Worm (Caenorhabditis elegans) whole organism, L2 larva: ENCODE data around the gene ZK742.6.
A peak's percentile ranks its signal among the peaks of the same experiment; 100 is the strongest.

Experiments used
- R02D3.7 ChIP-seq: fragments of 150-350 bp; optimal IDR thresholded peaks from 2 replicates; lab custom pipeline; 2014; ENCODE audit warnings: missing biosample characterization, missing genetic modification characterization
- Y55F3AM.14 ChIP-seq: fragments of 200-800 bp; sonication (Bioruptor generic); optimal IDR thresholded peaks from 2 replicates; lab custom pipeline; 2018; ENCODE audit warnings: mild to moderate bottlenecking, missing genetic modification characterization, missing compliant biosample characterization
- ZK546.5 ChIP-seq: sonication (generic microtip); optimal IDR thresholded peaks from 2 replicates; lab custom pipeline; 2017; ENCODE audit warnings: missing biosample characterization, missing genetic modification characterization
- aly-2 ChIP-seq: fragments of 150-350 bp; optimal IDR thresholded peaks from 2 replicates; lab custom pipeline; 2014; ENCODE audit warnings: missing biosample characterization, missing genetic modification characterization
- ama-1 ChIP-seq: fragments of 150-350 bp; optimal IDR thresholded peaks from 2 replicates; lab custom pipeline; 2018; ENCODE audit warnings: inconsistent platforms
- ceh-82 ChIP-seq: fragments of 150-350 bp; optimal IDR thresholded peaks from 2 replicates; lab custom pipeline; 2014; ENCODE audit warnings: missing biosample characterization, missing genetic modification characterization
- crh-2 ChIP-seq: sonication (generic microtip); optimal IDR thresholded peaks from 2 replicates; lab custom pipeline; 2017; ENCODE audit warnings: missing biosample characterization, missing genetic modification characterization
- egl-27 ChIP-seq: sonication (generic microtip); optimal IDR thresholded peaks from 3 replicates; lab custom pipeline; 2017; ENCODE audit warnings: missing biosample characterization, missing genetic modification reagents, missing genetic modification characterization
- elt-1 ChIP-seq: fragments of 150-350 bp; optimal IDR thresholded peaks from 2 replicates; lab custom pipeline; 2014; ENCODE audit warnings: missing biosample characterization, missing genetic modification characterization
- fos-1 ChIP-seq: fragments of 150-350 bp; optimal IDR thresholded peaks from 2 replicates; lab custom pipeline; 2014; ENCODE audit warnings: missing biosample characterization, missing genetic modification characterization
- gmeb-1 ChIP-seq: fragments of 150-350 bp; optimal IDR thresholded peaks from 2 replicates; lab custom pipeline; 2014; ENCODE audit warnings: missing biosample characterization, missing genetic modification characterization
- lin-11 ChIP-seq: fragments of 150-350 bp; sonication (generic microtip); optimal IDR thresholded peaks from 2 replicates; lab custom pipeline; 2014; ENCODE audit warnings: missing biosample characterization, missing genetic modification characterization, inconsistent platforms, mixed read lengths
- lin-13 ChIP-seq: fragments of 150-350 bp; optimal IDR thresholded peaks from 2 replicates; lab custom pipeline; 2014; ENCODE audit warnings: missing biosample characterization, missing genetic modification reagents, missing genetic modification characterization
- mab-5 ChIP-seq: fragments of 150-350 bp; optimal IDR thresholded peaks from 2 replicates; lab custom pipeline; 2014; ENCODE audit warnings: missing biosample characterization, missing genetic modification characterization
- mbf-1 ChIP-seq: sonication (generic microtip); optimal IDR thresholded peaks from 2 replicates; lab custom pipeline; 2017; ENCODE audit warnings: missing biosample characterization, missing genetic modification characterization
- mdl-1 ChIP-seq, 2 experiments: fragments of 150-350 bp in 1 of 2; sonication (generic microtip) in 1 of 2; optimal IDR thresholded peaks; 2 replicates each; lab custom pipeline; 2017; ENCODE audit warnings: missing biosample characterization in 2 of 2, missing genetic modification characterization in 2 of 2
- nhr-11 ChIP-seq: fragments of 150-350 bp; optimal IDR thresholded peaks from 2 replicates; lab custom pipeline; 2014; ENCODE audit warnings: missing biosample characterization, missing genetic modification characterization
- nhr-129 ChIP-seq: fragments of 150-350 bp; optimal IDR thresholded peaks from 2 replicates; lab custom pipeline; 2014; ENCODE audit warnings: missing biosample characterization, missing genetic modification characterization
- nhr-21 ChIP-seq: fragments of 150-350 bp; optimal IDR thresholded peaks from 2 replicates; lab custom pipeline; 2014; ENCODE audit warnings: missing biosample characterization, missing genetic modification characterization
- nhr-23 ChIP-seq: fragments of 150-350 bp; optimal IDR thresholded peaks from 2 replicates; lab custom pipeline; 2014; ENCODE audit warnings: missing biosample characterization, missing genetic modification reagents, missing genetic modification characterization
- nhr-237 ChIP-seq: fragments of 150-350 bp; optimal IDR thresholded peaks from 2 replicates; lab custom pipeline; 2014; ENCODE audit warnings: missing biosample characterization, missing genetic modification characterization
- nhr-25 ChIP-seq: fragments of 150-350 bp; sonication (generic microtip); optimal IDR thresholded peaks from 3 replicates; lab custom pipeline; 2014; ENCODE audit warnings: missing biosample characterization, missing genetic modification characterization
- nhr-6 ChIP-seq: fragments of 150-350 bp; optimal IDR thresholded peaks from 2 replicates; lab custom pipeline; 2014; ENCODE audit warnings: missing biosample characterization, missing genetic modification characterization
- sem-4 ChIP-seq: fragments of 150-350 bp; optimal IDR thresholded peaks from 2 replicates; lab custom pipeline; 2014; ENCODE audit warnings: missing biosample characterization, missing genetic modification reagents, missing genetic modification characterization
- sma-3 ChIP-seq: sonication (generic microtip); optimal IDR thresholded peaks from 2 replicates; lab custom pipeline; 2016; ENCODE audit warnings: missing genetic modification reagents, missing genetic modification characterization, missing compliant biosample characterization
- sma-9 ChIP-seq, 2 experiments: fragments of 150-350 bp in 1 of 2; sonication (generic microtip) in 1 of 2; optimal IDR thresholded peaks; 2 replicates each; lab custom pipeline; 2014 to 2016; ENCODE audit warnings: missing genetic modification characterization in 2 of 2, mild to moderate bottlenecking in 1 of 2, missing biosample characterization in 1 of 2, missing compliant biosample characterization in 1 of 2, missing genetic modification reagents in 1 of 2, moderate library complexity in 1 of 2
- snpc-4 ChIP-seq: fragments of 150-350 bp; optimal IDR thresholded peaks from 2 replicates; lab custom pipeline; 2014; ENCODE audit warnings: missing biosample characterization, missing genetic modification characterization
- unc-39 ChIP-seq: fragments of 150-350 bp; optimal IDR thresholded peaks from 2 replicates; lab custom pipeline; 2014; ENCODE audit warnings: missing biosample characterization, missing genetic modification characterization
- unc-62 ChIP-seq: fragments of 150-350 bp; optimal IDR thresholded peaks from 2 replicates; lab custom pipeline; 2014; ENCODE audit warnings: missing biosample characterization, missing genetic modification reagents, missing genetic modification characterization
- ztf-1 ChIP-seq: fragments of 200-800 bp; sonication (Bioruptor generic); conservative IDR thresholded peaks from 2 replicates; pipeline ENCODE4 v1.3.6; 2022; ENCODE audit warnings: missing genetic modification characterization, missing compliant biosample characterization
- ztf-11 ChIP-seq: sonication (generic microtip); optimal IDR thresholded peaks from 2 replicates; lab custom pipeline; 2017; ENCODE audit warnings: missing biosample characterization, missing genetic modification characterization
- ztf-4 ChIP-seq: fragments of 150-350 bp; optimal IDR thresholded peaks from 2 replicates; lab custom pipeline; 2014; ENCODE audit warnings: missing biosample characterization, missing genetic modification characterization

Gene ZK742.6

ce11 chrV:7814601-7815000, at the start of gene ZK742.6:
Gene ZK742.6, minus strand, starts transcription at chrV:7814942.
- TF ChIP-seq snpc-4 (tag; lab: Kevin White, UChicago): no peak
- no peak for TF ChIP-seq mab-5
- no peak for TF ChIP-seq unc-62 (GFP tag; lab: Kevin White, UChicago)
- no peak for TF ChIP-seq R02D3.7
- TF ChIP-seq nhr-237 (tag; lab: Kevin White, UChicago): no peak
- TF ChIP-seq elt-1 (tag; lab: Kevin White, UChicago): no peak
- TF ChIP-seq fos-1 (tag; lab: Kevin White, UChicago): no peak
- no peak for TF ChIP-seq unc-39 (tag; lab: Kevin White, UChicago)
- TF ChIP-seq ZK546.5: no peak
- no peak for TF ChIP-seq egl-27 (tag; lab: Kevin White, UChicago)
- TF ChIP-seq nhr-21: no peak
- TF ChIP-seq, all 48 proteins: peak for 0

DNA sequence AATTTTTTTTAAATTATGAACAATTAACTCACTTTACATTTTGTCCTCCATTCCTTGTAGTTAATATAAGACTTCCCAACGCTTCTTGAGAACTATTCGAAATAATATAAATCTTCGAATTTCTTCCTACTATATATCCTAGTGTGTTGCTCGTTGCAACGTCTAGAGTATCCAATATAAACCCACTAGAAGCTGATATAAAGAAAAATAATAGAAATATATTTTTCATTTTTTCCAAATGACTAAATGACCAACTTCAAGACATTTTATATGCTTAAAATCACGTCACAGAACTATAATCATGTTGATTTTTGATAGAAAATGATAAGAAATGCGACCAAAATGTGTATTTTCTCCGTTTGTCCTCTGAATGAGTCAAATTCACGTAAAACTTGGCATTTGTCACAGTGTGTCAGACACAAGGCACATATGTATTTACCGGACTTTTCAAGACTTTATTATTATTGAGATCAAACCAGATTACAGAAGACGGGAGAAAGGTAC, 48.3 kb upstream of the ZK742.6 start, which contains the start of gene C37C3.10:
Gene C37C3.10 (minus strand): TSS at position 51 of the 504 bp plus-strand sequence.
- TF ChIP-seq sma-3 (GFP tag; lab: Kevin White, UChicago) (no peak), fos-1 (tag; lab: Kevin White, UChicago) (peak; percentile 61), elt-1 (tag; lab: Kevin White, UChicago) (no peak)

ce11 chrV:7861792-7862191, 47.0 kb upstream of the ZK742.6 start, which contains the start of gene C37C3.17:
Gene C37C3.17, minus strand, starts transcription at chrV:7861892.
- TF ChIP-seq nhr-23 (tag; lab: Kevin White, UChicago) (no peak), aly-2 (tag; lab: Kevin White, UChicago) (no peak), mbf-1 (no peak)

DNA sequence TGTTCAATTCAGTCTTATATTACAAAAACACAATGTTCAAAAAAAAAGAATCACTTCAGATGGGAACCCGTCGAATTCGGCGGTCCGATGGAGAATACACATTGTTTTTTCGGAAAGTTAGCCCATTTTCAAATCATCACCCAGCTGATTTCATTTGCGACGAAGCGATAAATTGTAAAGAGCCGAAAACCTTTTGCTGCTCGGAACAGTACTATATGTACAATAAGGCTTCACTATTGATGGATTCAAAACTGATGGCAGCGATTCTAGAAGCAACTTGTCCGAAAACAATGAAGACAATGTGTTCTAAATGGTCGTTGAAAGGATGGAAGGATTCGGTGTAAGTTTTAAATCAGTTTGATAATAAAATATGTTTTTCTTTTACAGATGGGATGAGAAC, 43.2 kb upstream of the ZK742.6 start, which contains the start of gene C37C3.1:
Gene C37C3.1 (plus strand): TSS at position 33 of the 400 bp plus-strand sequence.
- peak; percentile 8 for TF ChIP-seq ama-1 (lab: Kevin White, UChicago)
- peak; percentile 23 for TF ChIP-seq crh-2 (tag; lab: Kevin White, UChicago)
- no peak for TF ChIP-seq gmeb-1 (tag; lab: Kevin White, UChicago)
- TF ChIP-seq sma-9 (GFP tag; optimal IDR thresholded peaks at IDR 0.05; lab: Kevin White, UChicago): peak; percentile 5
- no peak for TF ChIP-seq sma-9 (tag; optimal IDR thresholded peaks at IDR 0.05; lab: Kevin White, UChicago)
- peak; percentile 40 for TF ChIP-seq nhr-21
- TF ChIP-seq nhr-11 (tag; lab: Kevin White, UChicago): no peak
- no peak for TF ChIP-seq ceh-82 (tag; lab: Kevin White, UChicago)
- no peak for TF ChIP-seq lin-11 (tag; lab: Kevin White, UChicago)
- no peak for TF ChIP-seq sem-4 (tag; lab: Kevin White, UChicago)
- peak; percentile 37 for TF ChIP-seq sma-3 (GFP tag; lab: Kevin White, UChicago)
- peak; percentile 3 for TF ChIP-seq nhr-25 (tag; lab: Kevin White, UChicago)

DNA sequence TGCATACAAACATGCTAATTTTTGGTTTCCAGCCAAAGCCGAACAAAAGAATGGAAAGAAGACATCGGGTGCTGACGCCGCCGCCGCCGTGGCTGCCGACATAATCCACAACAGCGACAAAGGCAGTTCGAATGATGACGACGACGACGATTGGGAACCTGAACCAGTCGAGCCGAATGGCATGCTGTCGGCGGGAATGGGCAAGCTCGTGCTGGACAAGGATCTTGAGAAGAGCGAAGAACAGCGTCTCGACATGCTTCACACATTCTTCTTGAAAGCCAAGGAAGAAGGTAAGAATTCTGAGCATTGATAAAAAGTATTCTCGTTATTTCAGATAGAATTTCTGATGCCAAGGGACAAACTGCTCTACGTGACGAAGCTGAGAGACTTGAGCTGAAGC, 41.9 kb upstream of the ZK742.6 start:
- no peak for TF ChIP-seq snpc-4 (tag; lab: Kevin White, UChicago)
- no peak for TF ChIP-seq nhr-129 (tag; lab: Kevin White, UChicago)
- no peak for TF ChIP-seq ztf-4 (tag; lab: Kevin White, UChicago)
- no peak for TF ChIP-seq ztf-11 (tag; lab: Kevin White, UChicago)
- TF ChIP-seq elt-1 (tag; lab: Kevin White, UChicago): no peak
- TF ChIP-seq fos-1 (tag; lab: Kevin White, UChicago): no peak
- no peak for TF ChIP-seq nhr-23 (tag; lab: Kevin White, UChicago)
- no peak for TF ChIP-seq ztf-1 (GFP tag; lab: Robert Waterston, UW)
- TF ChIP-seq lin-13 (GFP tag; lab: Kevin White, UChicago): no peak
- TF ChIP-seq ZK546.5: no peak
- no peak for TF ChIP-seq egl-27 (tag; lab: Kevin White, UChicago)
- TF ChIP-seq sma-9 (GFP tag; optimal IDR thresholded peaks at IDR 0.05; lab: Kevin White, UChicago): no peak
- no peak for TF ChIP-seq sma-9 (tag; optimal IDR thresholded peaks at IDR 0.05; lab: Kevin White, UChicago)

ce11 chrV:7855382-7855994, 40.7 kb upstream of the ZK742.6 start, which contains the start of gene C37C3.2:
Gene C37C3.2, plus strand, starts transcription at chrV:7855944.
- TF ChIP-seq crh-2 (tag; lab: Kevin White, UChicago) (no peak), nhr-6 (tag; lab: Kevin White, UChicago) (no peak), ama-1 (lab: Kevin White, UChicago) (peak; percentile 5), mdl-1 (tag; optimal IDR thresholded peaks at IDR 0.05; lab: Kevin White, UChicago) (no peak), Y55F3AM.14 (peak; percentile 37)
